Fruit fly (Drosophila melanogaster) whole organism, prepupa: ENCODE data around the gene CG12560.

Source experiments
- CG10669 ChIP-seq: fragments of 200-800 bp; sonication (Bioruptor generic); optimal IDR thresholded peaks from 3 replicates; lab custom pipeline; 2018; ENCODE audit warnings: missing biosample characterization, mild to moderate bottlenecking, missing genetic modification characterization, moderate library complexity
- CG11762 ChIP-seq: fragments of 200-800 bp; sonication (Bioruptor generic); optimal IDR thresholded peaks from 3 replicates; lab custom pipeline; 2016; ENCODE audit warnings: missing biosample characterization, missing genetic modification characterization; ENCODE audit not compliant: insufficient read depth
- CG15336 ChIP-seq: fragments of 200-800 bp; sonication (Bioruptor generic); IDR thresholded peaks from 2 replicates; pipeline ENCODE4 v1.3.6; 2022; ENCODE audit warnings: missing biosample characterization, missing genetic modification characterization
- CG16779 ChIP-seq: fragments of 200-800 bp; sonication (Bioruptor generic); optimal IDR thresholded peaks from 3 replicates; lab custom pipeline; 2017; ENCODE audit warnings: missing biosample characterization, mild to moderate bottlenecking, missing genetic modification characterization
- CG3032 ChIP-seq: fragments of 200-800 bp; optimal IDR thresholded peaks from 2 replicates; lab custom pipeline; 2019; ENCODE audit warnings: missing biosample characterization, mild to moderate bottlenecking, missing genetic modification characterization, moderate library complexity
- CG32006 ChIP-seq: fragments of 200-800 bp; sonication (Bioruptor generic); optimal IDR thresholded peaks from 3 replicates; lab custom pipeline; 2017; ENCODE audit warnings: missing biosample characterization, mild to moderate bottlenecking, missing genetic modification characterization
- CG34406 ChIP-seq: fragments of 200-800 bp; sonication (Bioruptor generic); optimal IDR thresholded peaks from 3 replicates; lab custom pipeline; 2016; ENCODE audit warnings: missing biosample characterization, missing genetic modification characterization
- CG6163 ChIP-seq: fragments of 200-800 bp; sonication (Bioruptor generic); IDR thresholded peaks from 3 replicates; pipeline ENCODE4 v1.3.6; 2022; ENCODE audit warnings: missing biosample characterization, missing genetic modification characterization
- CG6276 ChIP-seq: fragments of 200-800 bp; sonication (Bioruptor generic); optimal IDR thresholded peaks from 2 replicates; lab custom pipeline; 2017; ENCODE audit warnings: missing biosample characterization, mild to moderate bottlenecking, missing genetic modification characterization
- CG6808 ChIP-seq: fragments of 200-800 bp; sonication (Bioruptor generic); optimal IDR thresholded peaks from 3 replicates; lab custom pipeline; 2017; ENCODE audit warnings: missing biosample characterization, missing genetic modification characterization, mild to moderate bottlenecking, moderate library complexity, missing genetic modification reagents
- CG8119 ChIP-seq: fragments of 200-800 bp; sonication (Bioruptor generic); IDR thresholded peaks from 3 replicates; pipeline ENCODE4 v1.3.6; 2022; ENCODE audit warnings: missing biosample characterization, missing genetic modification characterization
- CG8632 ChIP-seq: fragments of 200-800 bp; sonication (Bioruptor generic); optimal IDR thresholded peaks from 3 replicates; lab custom pipeline; 2016; ENCODE audit warnings: missing biosample characterization, missing genetic modification characterization
- CG9139 ChIP-seq: fragments of 200-800 bp; sonication (Bioruptor generic); optimal IDR thresholded peaks from 3 replicates; lab custom pipeline; 2017; ENCODE audit warnings: missing biosample characterization, mild to moderate bottlenecking, missing genetic modification characterization
- Eip75B ChIP-seq: fragments of 200-800 bp; sonication (Bioruptor generic); optimal IDR thresholded peaks from 3 replicates; lab custom pipeline; 2016; ENCODE audit warnings: missing biosample characterization, missing genetic modification characterization
- Eip78C ChIP-seq: fragments of 200-800 bp; sonication (Bioruptor generic); peaks from one replicate; lab custom pipeline; 2016; ENCODE audit warnings: missing biosample characterization, missing genetic modification characterization
- Hr39 ChIP-seq: fragments of 200-800 bp; sonication (Bioruptor generic); optimal IDR thresholded peaks from 2 replicates; lab custom pipeline; 2016; ENCODE audit warnings: missing biosample characterization, missing genetic modification characterization
- Hr4 ChIP-seq: fragments of 200-800 bp; sonication (Bioruptor generic); optimal IDR thresholded peaks from 3 replicates; lab custom pipeline; 2016; ENCODE audit warnings: missing biosample characterization, missing genetic modification characterization
- Lpt ChIP-seq: fragments of 200-800 bp; sonication (Bioruptor generic); optimal IDR thresholded peaks from 3 replicates; lab custom pipeline; 2016; ENCODE audit warnings: missing biosample characterization, missing genetic modification characterization
- Met ChIP-seq: fragments of 200-800 bp; sonication (Bioruptor generic); optimal IDR thresholded peaks from 3 replicates; lab custom pipeline; 2016; ENCODE audit warnings: missing biosample characterization, missing genetic modification characterization
- OdsH ChIP-seq: fragments of 200-800 bp; sonication (Bioruptor generic); optimal IDR thresholded peaks from 3 replicates; lab custom pipeline; 2016; ENCODE audit warnings: missing biosample characterization, missing genetic modification characterization
- achi ChIP-seq: fragments of 200-800 bp; sonication (Bioruptor generic); optimal IDR thresholded peaks from 3 replicates; lab custom pipeline; 2016; ENCODE audit warnings: missing biosample characterization, missing genetic modification characterization
- acj6 ChIP-seq: fragments of 200-800 bp; sonication (Bioruptor generic); optimal IDR thresholded peaks from 3 replicates; lab custom pipeline; 2016; ENCODE audit warnings: missing biosample characterization, missing genetic modification characterization
- dac ChIP-seq: fragments of 200-800 bp; sonication (Bioruptor generic); optimal IDR thresholded peaks from 2 replicates; lab custom pipeline; 2017; ENCODE audit warnings: missing biosample characterization, mild to moderate bottlenecking, missing genetic modification characterization
- dsx ChIP-seq: fragments of 200-800 bp; optimal IDR thresholded peaks from 3 replicates; lab custom pipeline; 2019; ENCODE audit warnings: missing biosample characterization, mild to moderate bottlenecking, missing genetic modification characterization, moderate library complexity; ENCODE audit not compliant: poor library complexity, severe bottlenecking
- eg ChIP-seq: fragments of 200-800 bp; sonication (Bioruptor generic); IDR thresholded peaks from 3 replicates; pipeline ENCODE4 v1.3.6; 2022; ENCODE audit warnings: missing biosample characterization, missing genetic modification characterization
- fd85E ChIP-seq: fragments of 200-800 bp; sonication (Bioruptor generic); optimal IDR thresholded peaks from 3 replicates; lab custom pipeline; 2016; ENCODE audit warnings: missing biosample characterization, missing genetic modification characterization
- fkh ChIP-seq: fragments of 200-800 bp; sonication (Bioruptor generic); optimal IDR thresholded peaks from 3 replicates; lab custom pipeline; 2017; ENCODE audit warnings: missing biosample characterization, mild to moderate bottlenecking, missing genetic modification characterization, moderate library complexity
- net ChIP-seq: fragments of 200-800 bp; sonication (Bioruptor generic); optimal IDR thresholded peaks from 3 replicates; lab custom pipeline; 2016; ENCODE audit warnings: missing biosample characterization, missing genetic modification characterization
- pdm3 ChIP-seq: fragments of 200-800 bp; sonication (Bioruptor generic); optimal IDR thresholded peaks from 3 replicates; lab custom pipeline; 2016; ENCODE audit warnings: missing biosample characterization, missing genetic modification characterization
- salr ChIP-seq, 2 experiments: fragments of 200-800 bp; sonication (Bioruptor generic); optimal IDR thresholded peaks; 3 replicates each; lab custom pipeline; 2016 to 2018; ENCODE audit warnings: missing biosample characterization in 2 of 2, missing genetic modification characterization in 2 of 2, mild to moderate bottlenecking in 1 of 2
- spab ChIP-seq: fragments of 200-800 bp; sonication (Bioruptor generic); optimal IDR thresholded peaks from 2 replicates; lab custom pipeline; 2017; ENCODE audit warnings: missing biosample characterization, mild to moderate bottlenecking, missing genetic modification characterization, missing genetic modification reagents
- ss ChIP-seq, 2 experiments: fragments of 200-800 bp; sonication (Bioruptor generic); optimal IDR thresholded peaks; 2 replicates in 1 of 2; 3 replicates in 1 of 2; lab custom pipeline; 2017 to 2018; ENCODE audit warnings: mild to moderate bottlenecking in 2 of 2, missing biosample characterization in 2 of 2, missing genetic modification characterization in 2 of 2, moderate library complexity in 1 of 2
- svp ChIP-seq: fragments of 200-800 bp; sonication (Bioruptor generic); peaks from one replicate; lab custom pipeline; 2016; ENCODE audit warnings: missing biosample characterization, missing genetic modification characterization
- vri ChIP-seq: fragments of 200-800 bp; sonication (Bioruptor generic); optimal IDR thresholded peaks from 3 replicates; lab custom pipeline; 2016; ENCODE audit warnings: missing biosample characterization, mild to moderate bottlenecking, missing genetic modification characterization

CG12560 gene

DNA sequence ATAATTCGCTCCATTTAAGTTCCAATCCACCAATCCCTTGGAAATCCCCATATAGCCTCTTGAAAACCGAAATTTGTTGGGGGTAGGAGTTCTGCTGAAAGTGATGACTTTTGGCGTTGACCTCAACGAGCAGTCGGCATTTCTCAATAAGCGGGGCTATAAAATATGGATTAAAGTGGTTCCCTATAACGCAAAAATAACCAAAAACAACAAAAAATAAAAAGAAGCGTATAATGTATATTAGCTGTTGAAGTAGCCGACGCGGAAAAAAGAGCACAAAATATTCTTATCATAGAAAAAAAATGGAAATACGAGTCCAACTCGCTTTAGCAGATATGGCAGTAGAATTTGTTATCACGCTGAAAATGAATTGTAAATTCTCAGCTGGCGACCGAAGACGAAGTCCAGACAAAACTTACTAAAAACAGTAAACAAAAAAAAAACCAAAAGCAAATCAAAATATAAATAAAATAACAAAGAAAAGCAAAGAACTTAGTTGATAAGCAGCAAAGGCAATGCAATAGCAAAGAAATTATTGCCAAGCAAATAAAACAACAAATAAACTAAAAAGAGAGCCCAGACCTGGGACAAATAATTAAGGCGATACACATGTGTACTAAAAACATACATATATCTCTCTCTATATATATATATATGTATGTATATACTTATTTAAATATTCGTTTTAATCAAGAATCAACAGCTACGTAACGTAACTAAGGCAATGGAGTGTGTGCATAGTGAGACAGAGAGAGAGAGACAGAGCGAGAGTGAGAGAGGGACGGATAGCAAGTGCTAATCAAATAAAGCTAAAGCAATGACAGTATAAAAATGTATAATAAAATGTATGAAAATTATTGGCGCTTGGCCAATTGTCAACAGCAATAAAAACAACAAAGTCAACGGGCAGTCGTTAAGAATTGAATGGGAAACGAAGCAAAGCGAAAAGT, 48.4 kb downstream of the CG12560 start:
- peak; percentile 27 for TF ChIP-seq CG8632 (GFP tag; lab: Kevin White, UChicago)
- peak in 1 of 2 experiments; percentile 29 for TF ChIP-seq salr (GFP tag; optimal IDR thresholded peaks at IDR 0.05; lab: Kevin White, UChicago)
- TF ChIP-seq acj6 (GFP tag; lab: Kevin White, UChicago): no peak
- TF ChIP-seq net: peak; percentile 22
- peak; percentile 79 for TF ChIP-seq Eip78C
- peak; percentile 44 for TF ChIP-seq spab (GFP tag; lab: Kevin White, UChicago)
- peak; percentile 1 for TF ChIP-seq Hr4
- peak; percentile 8 for TF ChIP-seq achi
- peak; percentile 65 to 75 for TF ChIP-seq ss (GFP tag; optimal IDR thresholded peaks at IDR 0.05; lab: Kevin White, UChicago)
- TF ChIP-seq eg (GFP tag; lab: Robert Waterston, UW): peak; percentile 67
- TF ChIP-seq CG15336 (GFP tag; lab: Robert Waterston, UW): peak; percentile 45; the same call in 1 of the 2 replicates
- no peak for TF ChIP-seq fd85E (GFP tag; lab: Kevin White, UChicago)
- TF ChIP-seq CG10669 (GFP tag; lab: Kevin White, UChicago): peak; percentile 14
- peak; percentile 75 for TF ChIP-seq CG8119 (GFP tag; lab: Robert Waterston, UW)
- TF ChIP-seq CG6276 (GFP tag; lab: Kevin White, UChicago): peak; percentile 83
- peak; percentile 66 for TF ChIP-seq vri (GFP tag; lab: Kevin White, UChicago)
- TF ChIP-seq Eip75B: no peak
- peak; percentile 69 for TF ChIP-seq CG6808
- TF ChIP-seq CG3032: peak; percentile 15
- TF ChIP-seq svp (GFP tag; lab: Kevin White, UChicago): peak; percentile 63
- TF ChIP-seq Met (GFP tag; lab: Kevin White, UChicago): no peak
- TF ChIP-seq Lpt (GFP tag; lab: Kevin White, UChicago): no peak
- no peak for TF ChIP-seq dac (GFP tag; lab: Kevin White, UChicago)
- TF ChIP-seq CG34406: peak; percentile 48
- peak; percentile 98 for TF ChIP-seq fkh
- TF ChIP-seq CG6163: peak; percentile 58; the same call in 2 of the 3 replicates
- no peak for TF ChIP-seq pdm3 (GFP tag; lab: Kevin White, UChicago)
- peak; percentile 67 for TF ChIP-seq CG9139 (GFP tag; lab: Kevin White, UChicago)
- TF ChIP-seq CG11762: peak; percentile 19
- TF ChIP-seq OdsH: peak; percentile 9
- TF ChIP-seq dsx (GFP tag; lab: Kevin White, UChicago): peak; percentile 63
- TF ChIP-seq Hr39: no peak
- TF ChIP-seq CG32006 (GFP tag; lab: Kevin White, UChicago): peak; percentile 26
- peak; percentile 75 for TF ChIP-seq CG16779 (tag; lab: Kevin White, UChicago)
